Fruit fly (Drosophila melanogaster): ENCODE results near the gene RtGEF.

The RtGEF gene

DNA sequence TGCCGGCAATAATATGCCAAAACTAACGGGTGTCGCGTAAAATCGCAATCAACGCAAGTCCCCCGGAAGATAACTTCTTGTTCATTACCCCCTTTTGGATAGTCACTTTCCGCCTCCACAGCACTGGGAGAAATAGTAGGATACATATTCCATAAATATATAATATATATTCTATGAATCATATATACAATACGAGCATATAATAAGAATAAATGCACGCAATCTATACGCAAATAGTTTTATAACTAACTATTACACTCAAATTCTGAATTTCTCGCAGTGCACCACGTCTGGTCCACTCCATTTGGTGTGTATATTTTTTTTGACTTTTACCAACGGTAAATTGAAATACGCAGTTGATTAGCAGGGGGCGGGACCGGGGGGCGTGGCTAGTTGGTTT is 19.9 kb downstream of the RtGEF start (continued):
- 0 out of 3 replicates have a peak, but pooled peaks have one; percentile 36 for TF ChIP-seq CG11695 (GFP tag; IDR thresholded peaks at IDR 0.05)
- peak; percentile 6 for TF ChIP-seq CG14710 (tag; optimal IDR thresholded peaks at IDR 0.05)
- TF ChIP-seq CG11456 (GFP tag; IDR thresholded peaks at IDR 0.05) = no peak
- TF ChIP-seq CG30403 (GFP tag; optimal IDR thresholded peaks at IDR 0.05) = peak; percentile 9
- no peak for TF ChIP-seq Antp (GFP tag; optimal IDR thresholded peaks at IDR 0.05)
- TF ChIP-seq nmo (GFP tag; optimal IDR thresholded peaks at IDR 0.05) = peak; percentile 3
- TF ChIP-seq bsh (GFP tag; optimal IDR thresholded peaks at IDR 0.05) = peak in 1 of 2 experiments; percentile 69
- TF ChIP-seq CG12942 (GFP tag; optimal IDR thresholded peaks at IDR 0.05) = no peak
- no peak for TF ChIP-seq maf-S (GFP tag; optimal IDR thresholded peaks at IDR 0.05)
- TF ChIP-seq Aef1 (GFP tag; IDR thresholded peaks at IDR 0.05) = no peak
- TF ChIP-seq Xbp1 (GFP tag; optimal IDR thresholded peaks at IDR 0.05) = peak; percentile 8
- TF ChIP-seq Asciz (GFP tag; optimal IDR thresholded peaks at IDR 0.05) = no peak
- peak; percentile 37; the same call in 1 of the 2 replicates for TF ChIP-seq sisA (GFP tag; IDR thresholded peaks at IDR 0.05)
- TF ChIP-seq Ptx1 (GFP tag; IDR thresholded peaks at IDR 0.05) = 0 out of 2 replicates have a peak, but pooled peaks have one; percentile 8
- TF ChIP-seq CG5245 (GFP tag; optimal IDR thresholded peaks at IDR 0.05) = peak; percentile 0
- peak; percentile 43; the same call in 1 of the 2 replicates for TF ChIP-seq Drgx (GFP tag; IDR thresholded peaks at IDR 0.05)
- no peak for TF ChIP-seq unc-4 (GFP tag; IDR thresholded peaks at IDR 0.05; ENCODE audit: partially characterized antibody)
- TF ChIP-seq Hr39 (optimal IDR thresholded peaks at IDR 0.05) = no peak
- TF ChIP-seq gsb-n (tag; optimal IDR thresholded peaks at IDR 0.05) = peak; percentile 4
- no peak for TF ChIP-seq CG4404 (GFP tag; IDR thresholded peaks at IDR 0.05)
- peak; percentile 24 for TF ChIP-seq CG8388 (GFP tag; optimal IDR thresholded peaks at IDR 0.05)
- TF ChIP-seq chn (GFP tag; optimal IDR thresholded peaks at IDR 0.05) = no peak
- no peak for TF ChIP-seq CG9609 (GFP tag; optimal IDR thresholded peaks at IDR 0.05)
- no peak for TF ChIP-seq shn (GFP tag; optimal IDR thresholded peaks at IDR 0.05)
- peak; percentile 2 for TF ChIP-seq CG4820 (GFP tag; optimal IDR thresholded peaks at IDR 0.05)
- TF ChIP-seq inv (GFP tag; IDR thresholded peaks at IDR 0.05; ENCODE audit: partially characterized antibody) = no peak
- peak; percentile 29 for TF ChIP-seq CG10979 (tag; optimal IDR thresholded peaks at IDR 0.05)
- TF ChIP-seq CG34422 (GFP tag; IDR thresholded peaks at IDR 0.05) = 0 out of 3 replicates have a peak, but pooled peaks have one; percentile 26
- TF ChIP-seq BtbVII (GFP tag; optimal IDR thresholded peaks at IDR 0.05) = no peak
- no peak for TF ChIP-seq MBD-R2 (GFP tag; IDR thresholded peaks at IDR 0.05)
- peak; percentile 21 for TF ChIP-seq Oli (tag; optimal IDR thresholded peaks at IDR 0.05)
- TF ChIP-seq CG6689 (GFP tag; IDR thresholded peaks at IDR 0.05) = no peak
- TF ChIP-seq CG15696 (tag; optimal IDR thresholded peaks at IDR 0.05) = no peak
- no peak for TF ChIP-seq slbo (GFP tag; IDR thresholded peaks at IDR 0.05)
- no peak for TF ChIP-seq D (optimal IDR thresholded peaks at IDR 0.05)
- TF ChIP-seq D (GFP tag; optimal IDR thresholded peaks at IDR 0.05) = peak; percentile 5

DNA sequence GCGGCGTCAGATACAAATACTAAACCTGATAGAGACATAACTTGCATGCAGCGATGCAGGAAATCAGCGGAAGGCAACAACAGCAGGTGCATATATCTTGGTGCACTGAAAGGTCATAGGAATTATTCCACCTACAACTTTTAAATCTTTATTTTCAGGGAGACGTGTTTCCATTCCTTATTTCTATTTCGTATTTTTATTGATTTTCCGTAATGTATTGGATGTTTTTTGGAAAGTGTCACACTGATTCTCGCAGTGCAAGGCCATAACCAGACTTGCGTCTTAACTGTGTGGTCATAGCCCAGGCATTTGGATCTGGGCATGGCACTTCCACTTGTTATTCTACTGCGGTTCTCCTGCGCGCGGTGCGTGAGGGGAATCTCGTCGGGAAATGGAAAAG is 21.2 kb downstream of the RtGEF start:
- peak; percentile 15 for TF ChIP-seq CG2712 (tag; optimal IDR thresholded peaks at IDR 0.05)
- TF ChIP-seq sr (GFP tag; IDR thresholded peaks at IDR 0.05) = no peak
- TF ChIP-seq CG11456 (GFP tag; IDR thresholded peaks at IDR 0.05) = 0 out of 3 replicates have a peak, but pooled peaks have one; percentile 35
- peak; percentile 81 for TF ChIP-seq Drgx (GFP tag; IDR thresholded peaks at IDR 0.05)
- no peak for TF ChIP-seq fd96Cb (tag; optimal IDR thresholded peaks at IDR 0.05)
- TF ChIP-seq bsh (GFP tag; optimal IDR thresholded peaks at IDR 0.05) = peak in 1 of 2 experiments; percentile 67
- peak; percentile 21 for TF ChIP-seq Blimp-1 (GFP tag; optimal IDR thresholded peaks at IDR 0.05)
- peak; percentile 6; the same call in 1 of the 2 replicates for TF ChIP-seq CG6689 (GFP tag; IDR thresholded peaks at IDR 0.05)
- TF ChIP-seq CG12299 (tag; optimal IDR thresholded peaks at IDR 0.05) = no peak
- TF ChIP-seq CG9609 (GFP tag; optimal IDR thresholded peaks at IDR 0.05) = no peak
- no peak for TF ChIP-seq Hmr (GFP tag; optimal IDR thresholded peaks at IDR 0.05)
- TF ChIP-seq bbx (GFP tag; IDR thresholded peaks at IDR 0.05; ENCODE audit: partially characterized antibody) = no peak
